Fruit fly (Drosophila melanogaster) whole organism, prepupa: ENCODE data around the gene Lrp4.

Experiments
- CG6808 ChIP-seq: fragments of 200-800 bp; sonication (Bioruptor generic); optimal IDR thresholded peaks from 3 replicates; lab custom pipeline; 2017; ENCODE audit warnings: missing biosample characterization, missing genetic modification characterization, mild to moderate bottlenecking, moderate library complexity, missing genetic modification reagents
- Met ChIP-seq: fragments of 200-800 bp; sonication (Bioruptor generic); optimal IDR thresholded peaks from 3 replicates; lab custom pipeline; 2016; ENCODE audit warnings: missing biosample characterization, missing genetic modification characterization
- fd59A ChIP-seq: fragments of 200-800 bp; sonication (Bioruptor generic); optimal IDR thresholded peaks from 2 replicates; lab custom pipeline; 2017; ENCODE audit warnings: missing biosample characterization, mild to moderate bottlenecking, missing genetic modification characterization, missing genetic modification reagents
- pdm3 ChIP-seq: fragments of 200-800 bp; sonication (Bioruptor generic); optimal IDR thresholded peaks from 3 replicates; lab custom pipeline; 2016; ENCODE audit warnings: missing biosample characterization, missing genetic modification characterization

DNA sequence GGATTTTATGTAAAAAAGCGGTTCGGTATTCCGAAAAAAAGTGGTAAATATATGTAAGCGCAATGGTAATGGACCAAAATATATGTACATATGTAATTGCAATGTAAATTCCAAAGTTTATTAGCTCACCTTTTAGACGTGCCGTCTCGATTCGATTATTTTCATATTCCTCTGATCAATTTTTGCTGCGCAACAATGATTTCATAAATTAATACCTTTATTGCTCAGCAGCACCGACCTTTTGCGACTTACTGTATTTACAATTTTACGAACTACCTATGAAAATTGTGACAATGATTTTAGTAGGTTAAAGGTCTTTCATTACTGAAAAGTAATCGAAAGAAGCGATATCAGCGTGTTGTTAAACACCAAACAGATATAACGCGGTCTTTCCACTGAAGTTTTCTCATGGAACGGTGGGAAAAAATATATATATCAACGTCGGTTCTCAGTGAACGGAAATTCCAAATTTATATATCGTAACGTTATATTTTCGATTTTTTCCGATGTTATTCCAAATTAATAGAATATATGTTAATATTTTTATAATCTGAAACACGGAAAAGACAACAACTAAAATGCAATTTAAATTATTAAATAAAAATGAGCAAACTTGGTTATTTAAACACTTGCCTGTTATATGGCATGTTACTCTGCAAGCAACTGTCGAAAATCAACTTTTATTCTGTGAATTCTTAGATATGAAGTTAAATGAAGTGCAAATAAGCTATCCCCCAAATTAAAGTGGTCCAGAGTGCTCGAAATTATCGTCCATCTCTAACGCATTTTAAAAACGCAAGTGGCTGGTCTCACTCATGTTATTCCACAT lies 20.7 kb upstream of the Lrp4 start, which contains the start of the genes MSBP and CG15916:
- TF ChIP-seq CG6808 (GFP tag; lab: Kevin White, UChicago): peak; percentile 8
- TF ChIP-seq Met (GFP tag; lab: Kevin White, UChicago): peak; percentile 11
- peak; percentile 29 for TF ChIP-seq fd59A (GFP tag; lab: Kevin White, UChicago)
- TF ChIP-seq pdm3 (GFP tag; lab: Kevin White, UChicago): peak; percentile 49
